Fruit fly (Drosophila melanogaster) whole organism, pupa: ENCODE results near the gene ppk23.

Experiments
- CG10348 ChIP-seq: fragments of 200-800 bp; sonication (Bioruptor generic); IDR thresholded peaks from 2 replicates; pipeline ENCODE4 v1.3.6; 2022; ENCODE audit warnings: missing biosample characterization, missing genetic modification characterization
- CG12605 ChIP-seq: fragments of 200-800 bp; sonication (Bioruptor generic); IDR thresholded peaks from 2 replicates; pipeline ENCODE4 v1.3.6; 2022; ENCODE audit warnings: missing biosample characterization, missing genetic modification characterization
- CG13204 ChIP-seq: fragments of 200-800 bp; sonication (Bioruptor generic); optimal IDR thresholded peaks from 2 replicates; lab custom pipeline; 2018; ENCODE audit warnings: missing biosample characterization, mild to moderate bottlenecking, missing genetic modification characterization, moderate library complexity
- CG14655 ChIP-seq: fragments of 200-800 bp; sonication (Bioruptor generic); optimal IDR thresholded peaks from 3 replicates; lab custom pipeline; 2017; ENCODE audit warnings: mild to moderate bottlenecking, missing biosample characterization, missing genetic modification reagents, missing genetic modification characterization
- CG15710 ChIP-seq: fragments of 200-800 bp; sonication (Bioruptor generic); optimal IDR thresholded peaks from 2 replicates; lab custom pipeline; 2018; ENCODE audit warnings: missing biosample characterization, mild to moderate bottlenecking, missing genetic modification characterization, moderate library complexity
- CG17806 ChIP-seq: fragments of 200-800 bp; sonication (Bioruptor generic); optimal IDR thresholded peaks from 2 replicates; lab custom pipeline; 2018; ENCODE audit warnings: missing biosample characterization, mild to moderate bottlenecking, missing genetic modification characterization, moderate library complexity
- CG32121 ChIP-seq: fragments of 200-800 bp; sonication (Bioruptor generic); IDR thresholded peaks from 2 replicates; pipeline ENCODE4 v1.3.6; 2022; ENCODE audit warnings: missing biosample characterization, missing genetic modification characterization
- CG34367 ChIP-seq: fragments of 200-800 bp; sonication (Bioruptor generic); optimal IDR thresholded peaks from 2 replicates; lab custom pipeline; 2018; ENCODE audit warnings: missing biosample characterization, mild to moderate bottlenecking, missing genetic modification characterization
- CG4496 ChIP-seq: fragments of 200-800 bp; sonication (Bioruptor generic); IDR thresholded peaks from 3 replicates; pipeline ENCODE4 v1.3.6; 2022; ENCODE audit warnings: missing biosample characterization, missing genetic modification characterization
- CG8159 ChIP-seq: fragments of 200-800 bp; sonication (Bioruptor generic); optimal IDR thresholded peaks from 3 replicates; lab custom pipeline; 2018; ENCODE audit warnings: missing biosample characterization, mild to moderate bottlenecking, missing genetic modification characterization, moderate library complexity
- CG8301 ChIP-seq: fragments of 200-800 bp; sonication (Bioruptor generic); optimal IDR thresholded peaks from 2 replicates; lab custom pipeline; 2018; ENCODE audit warnings: missing biosample characterization, mild to moderate bottlenecking, missing genetic modification characterization
- CG9948 ChIP-seq: fragments of 200-800 bp; sonication (Bioruptor generic); optimal IDR thresholded peaks from 2 replicates; lab custom pipeline; 2018; ENCODE audit warnings: missing biosample characterization, mild to moderate bottlenecking, missing genetic modification characterization, moderate library complexity
- D1 ChIP-seq: fragments of 200-800 bp; sonication (Bioruptor generic); optimal IDR thresholded peaks from 2 replicates; lab custom pipeline; 2018; ENCODE audit warnings: missing biosample characterization, mild to moderate bottlenecking, missing genetic modification characterization, moderate library complexity
- EcR ChIP-seq: fragments of 200-800 bp; sonication (Bioruptor generic); optimal IDR thresholded peaks from 3 replicates; lab custom pipeline; 2019; ENCODE audit warnings: missing biosample characterization, missing genetic modification characterization, mild to moderate bottlenecking, moderate library complexity, missing genetic modification reagents
- Ets98B ChIP-seq: fragments of 200-800 bp; sonication (Bioruptor generic); IDR thresholded peaks from 2 replicates; pipeline ENCODE4 v1.3.6; 2022; ENCODE audit warnings: missing biosample characterization, missing genetic modification characterization
- Pif1A ChIP-seq: fragments of 200-800 bp; sonication (Bioruptor generic); optimal IDR thresholded peaks from 3 replicates; lab custom pipeline; 2016; ENCODE audit warnings: missing biosample characterization, missing genetic modification characterization
- Pif1B ChIP-seq: fragments of 200-800 bp; sonication (Bioruptor generic); optimal IDR thresholded peaks from 3 replicates; lab custom pipeline; 2016; ENCODE audit warnings: missing biosample characterization, missing genetic modification characterization
- Snoo ChIP-seq: fragments of 200-800 bp; sonication (Bioruptor generic); optimal IDR thresholded peaks from 3 replicates; lab custom pipeline; 2017; ENCODE audit warnings: missing biosample characterization, mild to moderate bottlenecking, missing genetic modification characterization, inconsistent platforms
- fd96Ca ChIP-seq: fragments of 200-800 bp; sonication (Bioruptor generic); IDR thresholded peaks from 3 replicates; pipeline ENCODE4 v1.3.6; 2022; ENCODE audit warnings: missing biosample characterization, missing genetic modification characterization
- gl ChIP-seq: fragments of 200-800 bp; sonication (Bioruptor generic); optimal IDR thresholded peaks from 2 replicates; lab custom pipeline; 2018; ENCODE audit warnings: missing biosample characterization, mild to moderate bottlenecking, missing genetic modification characterization
- rn ChIP-seq: fragments of 200-800 bp; sonication (Bioruptor generic); IDR thresholded peaks from 2 replicates; pipeline ENCODE4 v1.3.6; 2022; ENCODE audit warnings: missing biosample characterization, missing genetic modification characterization

Gene ppk23

dm6 chrX:17518117-17518689 is 50.8 kb downstream of the ppk23 start:
- TF ChIP-seq CG14655 (GFP tag; lab: Kevin White, UChicago) = peak; percentile 78
- peak; percentile 38 for TF ChIP-seq CG13204 (GFP tag; lab: Kevin White, UChicago)
- 0 out of 2 replicates have a peak, but pooled peaks have one; percentile 22 for TF ChIP-seq CG32121 (GFP tag; lab: Robert Waterston, UW)
- TF ChIP-seq CG15710 = peak; percentile 56
- no peak for TF ChIP-seq D1 (tag; lab: Kevin White, UChicago)
- peak; percentile 39; the same call in 1 of the 3 replicates for TF ChIP-seq CG4496 (GFP tag; lab: Robert Waterston, UW)
- TF ChIP-seq rn = no peak
- TF ChIP-seq CG34367 (tag; lab: Kevin White, UChicago) = peak; percentile 55
- peak; percentile 34; the same call in 1 of the 2 replicates for TF ChIP-seq Ets98B
- TF ChIP-seq fd96Ca = 0 out of 3 replicates have a peak, but pooled peaks have one; percentile 34
- no peak for TF ChIP-seq gl (tag; lab: Kevin White, UChicago)
- peak; percentile 71 for TF ChIP-seq CG8301
- TF ChIP-seq Pif1B = peak; percentile 29
- no peak for TF ChIP-seq CG10348 (GFP tag; lab: Robert Waterston, UW)
- peak; percentile 52 for TF ChIP-seq Pif1A
- TF ChIP-seq CG9948 (tag; lab: Kevin White, UChicago) = peak; percentile 63
- peak; percentile 6 for TF ChIP-seq Snoo (tag; lab: Kevin White, UChicago)
- no peak for TF ChIP-seq CG12605
- TF ChIP-seq CG17806 (tag; lab: Kevin White, UChicago) = peak; percentile 57
- TF ChIP-seq CG8159 (tag; lab: Kevin White, UChicago) = peak; percentile 55
- peak; percentile 89 for TF ChIP-seq EcR (GFP tag; lab: Kevin White, UChicago)

- no peak for TF ChIP-seq CG32121 (GFP tag; lab: Robert Waterston, UW)
- TF ChIP-seq CG10348 (GFP tag; lab: Robert Waterston, UW) = no peak
- no peak for TF ChIP-seq CG34367 (tag; lab: Kevin White, UChicago)
- TF ChIP-seq Pif1B = no peak
- no peak for TF ChIP-seq Snoo (tag; lab: Kevin White, UChicago)
- no peak for TF ChIP-seq gl (tag; lab: Kevin White, UChicago)
- TF ChIP-seq CG8159 (tag; lab: Kevin White, UChicago) = peak; percentile 5
- TF ChIP-seq CG14655 (GFP tag; lab: Kevin White, UChicago) = peak; percentile 46
- peak; percentile 4 for TF ChIP-seq CG8301
- no peak for TF ChIP-seq fd96Ca
- TF ChIP-seq CG9948 (tag; lab: Kevin White, UChicago) = peak; percentile 16
- no peak for TF ChIP-seq CG12605
- TF ChIP-seq CG15710 = peak; percentile 17
- TF ChIP-seq Pif1A = no peak
- peak; percentile 4 for TF ChIP-seq CG17806 (tag; lab: Kevin White, UChicago)
- no peak for TF ChIP-seq D1 (tag; lab: Kevin White, UChicago)
- no peak for TF ChIP-seq Ets98B
- no peak for TF ChIP-seq rn
- TF ChIP-seq EcR (GFP tag; lab: Kevin White, UChicago) = no peak
- TF ChIP-seq CG4496 (GFP tag; lab: Robert Waterston, UW) = 0 out of 3 replicates have a peak, but pooled peaks have one; percentile 22
- no peak for TF ChIP-seq CG13204 (GFP tag; lab: Kevin White, UChicago)
Observed at dm6 chrX:17516714-17517113, 52.3 kb downstream of the ppk23 start.
